Fruit fly (Drosophila melanogaster): ENCODE results near the gene JhI-21.
A peak's percentile ranks its signal among the peaks of the same experiment; 100 is the strongest.

Gene JhI-21

dm6 chr2L:12044613-12045350 is 11.1 kb downstream of the JhI-21 start, which contains the start of gene CG6785 (continued):
- TF ChIP-seq CG6765 (GFP tag; optimal IDR thresholded peaks at IDR 0.05) (peak; percentile 84), CG18619 (GFP tag; optimal IDR thresholded peaks at IDR 0.05) (peak; percentile 88), sqz (GFP tag; optimal IDR thresholded peaks at IDR 0.05) (peak; percentile 80), D19A (tag; optimal IDR thresholded peaks at IDR 0.05) (peak; percentile 67), CG14667 (GFP tag; IDR thresholded peaks at IDR 0.05) (no peak), CG14965 (GFP tag; optimal IDR thresholded peaks at IDR 0.05; ENCODE audit: borderline replicate concordance) (peak; percentile 78), CG12659 (GFP tag; optimal IDR thresholded peaks at IDR 0.05) (peak; percentile 90), pfk (GFP tag; optimal IDR thresholded peaks at IDR 0.05) (peak; percentile 73), fd96Cb (tag; optimal IDR thresholded peaks at IDR 0.05) (peak; percentile 56), CG6813 (GFP tag; optimal IDR thresholded peaks at IDR 0.05) (peak; percentile 96), gcm2 (GFP tag; optimal IDR thresholded peaks at IDR 0.05) (peak; percentile 77), Neu2 (GFP tag; optimal IDR thresholded peaks at IDR 0.05; ENCODE audit: borderline replicate concordance) (no peak), CG30431 (GFP tag; optimal IDR thresholded peaks at IDR 0.05) (peak; percentile 19), CG11398 (GFP tag; optimal IDR thresholded peaks at IDR 0.05) (peak; percentile 94), schlank (tag; optimal IDR thresholded peaks at IDR 0.05) (peak; percentile 84), E2f2 (GFP tag; IDR thresholded peaks at IDR 0.05) (peak; percentile 48; the same call in 1 of the 2 replicates), Fer3 (tag; optimal IDR thresholded peaks at IDR 0.05) (peak; percentile 76), CG14441 (GFP tag; IDR thresholded peaks at IDR 0.05) (peak; percentile 28; the same call in 1 of the 2 replicates), CG2199 (GFP tag; IDR thresholded peaks at IDR 0.05) (no peak), pros (GFP tag; optimal IDR thresholded peaks at IDR 0.05) (no peak), CG18262 (tag; optimal IDR thresholded peaks at IDR 0.05) (peak; percentile 71), jumu (GFP tag; optimal IDR thresholded peaks at IDR 0.05) (peak; percentile 38), Nf-YB (GFP tag; optimal IDR thresholded peaks at IDR 0.05) (peak; percentile 80), cad (GFP tag; optimal IDR thresholded peaks at IDR 0.05) (no peak), stwl (tag; optimal IDR thresholded peaks at IDR 0.05) (no peak), Trl (optimal IDR thresholded peaks at IDR 0.05) (peak; percentile 83 to 97), Trl (GFP tag; optimal IDR thresholded peaks at IDR 0.05) (peak; percentile 94), zen2 (GFP tag; IDR thresholded peaks at IDR 0.05; ENCODE audit: partially characterized antibody) (no peak), nau (GFP tag; optimal IDR thresholded peaks at IDR 0.05) (peak; percentile 61), zfh2 (GFP tag; optimal IDR thresholded peaks at IDR 0.05) (no peak), CG10462 (GFP tag; optimal IDR thresholded peaks at IDR 0.05) (peak; percentile 70), CG34376 (GFP tag; optimal IDR thresholded peaks at IDR 0.05) (peak; percentile 91), ash1 (GFP tag; optimal IDR thresholded peaks at IDR 0.05) (peak; percentile 78), pan (optimal IDR thresholded peaks at IDR 0.05) (no peak), pan (GFP tag; optimal IDR thresholded peaks at IDR 0.05 in 1 of 2, IDR thresholded peaks at IDR 0.05 in 1 of 2) (peak in 1 of 2 experiments; percentile 59), CG6791 (GFP tag; IDR thresholded peaks at IDR 0.05; ENCODE audit: partially characterized antibody) (no peak), HLH4C (GFP tag; IDR thresholded peaks at IDR 0.05; ENCODE audit: partially characterized antibody) (no peak), CG12104 (GFP tag; optimal IDR thresholded peaks at IDR 0.05) (peak; percentile 77), MTF-1 (GFP tag; optimal IDR thresholded peaks at IDR 0.05; ENCODE audit: borderline replicate concordance) (peak; percentile 92), CG5245 (GFP tag; optimal IDR thresholded peaks at IDR 0.05) (peak; percentile 58), CG2116 (GFP tag; optimal IDR thresholded peaks at IDR 0.05) (peak; percentile 79), ewg (GFP tag; optimal IDR thresholded peaks at IDR 0.05) (peak; percentile 79), fu2 (GFP tag; optimal IDR thresholded peaks at IDR 0.05) (no peak), CG8290 (GFP tag; optimal IDR thresholded peaks at IDR 0.05) (peak; percentile 74), CG8290 (tag; optimal IDR thresholded peaks at IDR 0.05) (peak; percentile 84 to 93), CG5180 (GFP tag; optimal IDR thresholded peaks at IDR 0.05) (peak; percentile 83), mld (GFP tag; IDR thresholded peaks at IDR 0.05; ENCODE audit: partially characterized antibody) (no peak), hbn (GFP tag; IDR thresholded peaks at IDR 0.05; ENCODE audit: partially characterized antibody) (no peak)
